Worm (Caenorhabditis elegans): ENCODE results near the gene T06E4.21.

The T06E4.21 gene

DNA sequence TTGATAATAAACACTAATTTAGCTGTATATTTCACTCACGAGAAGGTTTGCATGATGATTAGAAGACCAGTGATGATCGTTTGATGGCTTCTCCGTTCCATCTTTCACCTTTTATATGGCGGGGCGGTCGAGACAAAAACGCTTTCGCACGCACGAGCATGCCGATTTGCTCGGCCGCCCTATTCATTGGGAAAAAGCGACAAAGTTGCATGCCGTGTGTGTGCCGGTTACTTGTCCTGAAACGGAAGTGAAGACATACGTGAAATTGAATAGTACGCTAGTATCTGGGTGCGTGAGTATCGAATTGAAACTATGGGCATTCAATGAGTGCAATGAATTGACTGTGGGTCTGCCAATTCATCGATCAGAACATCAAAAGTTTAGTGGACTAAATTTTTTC, 28.6 kb upstream of the T06E4.21 start, which contains the start of gene idpc-5:
Gene idpc-5, minus strand, starts transcription at position 101 of the 400 bp plus-strand sequence.
- TF ChIP-seq pax-1 (tag; optimal IDR thresholded peaks at IDR 0.05) (no peak), F13H6.1 (tag; optimal IDR thresholded peaks at IDR 0.05) (no peak), ceh-22 (tag; optimal IDR thresholded peaks at IDR 0.05) (no peak), sox-4 (tag; optimal IDR thresholded peaks at IDR 0.05) (no peak), ama-1 (optimal IDR thresholded peaks at IDR 0.05) (no peak), ceh-45 (GFP tag; IDR thresholded peaks at IDR 0.05) (no peak), pqm-1 (tag; optimal IDR thresholded peaks at IDR 0.05) (no peak), ets-4 (tag; optimal IDR thresholded peaks at IDR 0.05) (no peak), nfya-1 (tag; optimal IDR thresholded peaks at IDR 0.05) (no peak), unc-3 (GFP tag; conservative IDR thresholded peaks at IDR 0.05) (no peak), unc-3 (tag; optimal IDR thresholded peaks at IDR 0.05) (no peak), pag-3 (tag; optimal IDR thresholded peaks at IDR 0.05; ENCODE audit: borderline replicate concordance) (no peak), odd-2 (tag; optimal IDR thresholded peaks at IDR 0.05) (no peak), elt-4 (tag; optimal IDR thresholded peaks at IDR 0.05) (no peak), T23F11.4 (GFP tag; optimal IDR thresholded peaks at IDR 0.05) (no peak), ceh-34 (tag; optimal IDR thresholded peaks at IDR 0.05) (no peak), ceh-14 (tag; optimal IDR thresholded peaks at IDR 0.05) (no peak), sdc-2 (tag; optimal IDR thresholded peaks at IDR 0.05) (no peak)

DNA sequence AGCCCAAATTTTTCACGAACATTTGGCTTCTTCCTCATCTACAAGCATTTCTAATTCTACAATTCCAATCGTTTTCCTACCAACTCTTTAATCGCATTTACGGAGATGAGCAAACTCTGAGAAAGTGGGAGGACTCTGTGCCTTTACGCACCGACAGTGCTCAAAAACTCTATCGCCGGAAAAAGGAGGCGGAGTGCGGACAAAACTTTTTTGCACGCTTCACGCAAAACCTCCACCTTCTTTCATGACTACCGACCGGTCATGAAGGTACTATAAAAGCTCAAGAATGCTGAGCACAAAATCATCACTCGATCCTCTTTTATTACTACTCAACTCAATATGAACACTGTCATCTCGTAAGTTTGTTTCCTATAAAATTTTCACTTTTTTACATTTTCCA, 26.3 kb upstream of the T06E4.21 start, which contains the start of gene idpc-4:
Gene idpc-4, plus strand, starts transcription at position 301 of the 400 bp plus-strand sequence.
- no peak for TF ChIP-seq ceh-19 (GFP tag; optimal IDR thresholded peaks at IDR 0.05)
- TF ChIP-seq ref-2 (tag; optimal IDR thresholded peaks at IDR 0.05): no peak
- TF ChIP-seq sox-4 (tag; optimal IDR thresholded peaks at IDR 0.05): no peak
- TF ChIP-seq nhr-11 (tag; optimal IDR thresholded peaks at IDR 0.05): no peak
- no peak for TF ChIP-seq pha-4 (tag; optimal IDR thresholded peaks at IDR 0.05)
- TF ChIP-seq ceh-18 (tag; optimal IDR thresholded peaks at IDR 0.05): no peak
- TF ChIP-seq ceh-31 (tag; optimal IDR thresholded peaks at IDR 0.05): no peak
- no peak for TF ChIP-seq nhr-232 (tag; optimal IDR thresholded peaks at IDR 0.05)
- TF ChIP-seq unc-55 (GFP tag; optimal IDR thresholded peaks at IDR 0.05): no peak
- no peak for TF ChIP-seq ceh-24 (tag; optimal IDR thresholded peaks at IDR 0.05)
- no peak for TF ChIP-seq lim-6 (tag; optimal IDR thresholded peaks at IDR 0.05)

DNA sequence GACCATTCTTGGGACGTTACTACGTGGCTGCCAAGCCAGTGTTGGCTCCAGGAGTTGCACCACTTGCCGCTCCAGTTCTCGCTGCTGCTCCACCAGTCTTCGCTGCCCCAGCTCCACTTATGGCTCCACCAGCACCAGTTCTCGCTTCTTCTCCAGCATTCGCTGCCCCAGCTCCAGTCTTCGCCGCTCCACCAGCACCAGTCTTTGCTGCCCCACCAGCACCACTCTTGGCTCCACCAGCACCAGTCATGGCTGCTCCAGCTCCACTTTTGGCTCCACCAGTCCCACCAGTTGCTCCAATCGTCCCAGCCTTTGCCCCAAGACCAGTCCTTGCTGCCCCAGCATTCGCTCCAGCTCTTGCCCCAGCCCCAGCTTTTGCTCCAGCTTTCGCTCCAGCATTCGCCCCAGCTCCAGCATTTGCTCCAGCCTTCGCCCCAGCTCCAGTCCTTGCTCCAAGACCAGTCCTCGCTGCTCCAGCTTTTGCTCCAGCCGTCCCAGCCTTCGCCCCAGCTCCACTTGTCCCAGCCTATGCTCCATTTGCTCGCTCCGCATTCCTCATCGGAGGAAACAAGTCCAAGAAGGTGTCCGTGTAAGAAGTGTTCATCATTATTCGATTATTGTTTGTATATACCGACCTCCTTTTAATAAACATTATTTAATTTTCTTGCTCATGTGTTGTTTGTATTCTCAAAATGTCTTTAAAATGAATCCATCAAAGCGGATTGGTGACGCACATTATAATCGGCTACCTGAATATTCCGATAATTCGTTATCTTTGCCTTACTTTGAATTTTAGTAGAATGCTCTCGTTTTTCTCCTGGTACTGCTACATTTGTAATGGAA, 25.6 kb upstream of the T06E4.21 start, which contains the start of gene T06E4.7:
Gene T06E4.7, plus strand, starts transcription at position 793 of the 843 bp plus-strand sequence.
- peak; percentile 4 for TF ChIP-seq fkh-6 (tag; optimal IDR thresholded peaks at IDR 0.05)
- TF ChIP-seq fax-1 (tag; optimal IDR thresholded peaks at IDR 0.05): no peak
- no peak for TF ChIP-seq unc-3 (GFP tag; conservative IDR thresholded peaks at IDR 0.05)
- no peak for TF ChIP-seq unc-3 (tag; optimal IDR thresholded peaks at IDR 0.05)
- peak; percentile 13 for TF ChIP-seq ceh-2 (tag; optimal IDR thresholded peaks at IDR 0.05)
- TF ChIP-seq mec-3 (tag; optimal IDR thresholded peaks at IDR 0.05; ENCODE audit: borderline replicate concordance): peak; percentile 45
- peak; percentile 93 for TF ChIP-seq elt-4 (tag; optimal IDR thresholded peaks at IDR 0.05)
- peak; percentile 38 for TF ChIP-seq pag-3 (tag; optimal IDR thresholded peaks at IDR 0.05; ENCODE audit: borderline replicate concordance)
- TF ChIP-seq hlh-6 (tag; optimal IDR thresholded peaks at IDR 0.05): peak; percentile 30

DNA sequence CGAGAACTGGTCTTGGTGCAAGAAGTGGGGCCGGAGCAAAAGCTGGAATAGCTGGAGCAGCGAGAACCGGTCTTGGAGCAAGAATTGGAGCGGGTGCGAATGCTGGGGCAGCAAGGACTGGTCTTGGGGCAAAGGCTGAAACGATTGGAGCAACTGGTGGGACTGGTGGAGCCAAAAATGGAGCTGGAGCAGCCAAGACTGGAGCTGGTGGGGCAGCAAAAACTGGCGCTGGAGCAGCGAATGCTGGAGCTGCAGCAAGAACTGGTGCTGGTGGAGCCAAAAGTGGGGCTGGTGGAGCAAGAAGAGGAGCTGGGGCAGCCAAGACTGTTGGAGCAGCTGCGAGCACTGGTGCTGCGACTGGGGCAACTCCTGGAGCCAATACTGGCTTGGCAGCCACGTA, 22.8 kb upstream of the T06E4.21 start:
- TF ChIP-seq C08G9.2 (tag; optimal IDR thresholded peaks at IDR 0.05): no peak
- TF ChIP-seq pqm-1 (tag; optimal IDR thresholded peaks at IDR 0.05): no peak
- TF ChIP-seq hlh-6 (tag; optimal IDR thresholded peaks at IDR 0.05): peak; percentile 46
- no peak for TF ChIP-seq fkh-10 (GFP tag; optimal IDR thresholded peaks at IDR 0.05)
- no peak for TF ChIP-seq lin-11 (tag; optimal IDR thresholded peaks at IDR 0.05)

Measured in whole organism, late embryonic.